Worm (Caenorhabditis elegans) whole organism, L4/young adult: Measurements from ENCODE around the gene F26D11.1.

ENCODE experiments used
- W03F9.2 ChIP-seq: fragments of 150-350 bp; optimal IDR thresholded peaks from 2 replicates; lab custom pipeline; 2014; ENCODE audit warnings: missing biosample characterization, missing genetic modification characterization
- dao-5 ChIP-seq: sonication (generic microtip); optimal IDR thresholded peaks from 2 replicates; lab custom pipeline; 2016; ENCODE audit warnings: missing genotype, missing genetic modification characterization, moderate library complexity, missing compliant biosample characterization

DNA sequence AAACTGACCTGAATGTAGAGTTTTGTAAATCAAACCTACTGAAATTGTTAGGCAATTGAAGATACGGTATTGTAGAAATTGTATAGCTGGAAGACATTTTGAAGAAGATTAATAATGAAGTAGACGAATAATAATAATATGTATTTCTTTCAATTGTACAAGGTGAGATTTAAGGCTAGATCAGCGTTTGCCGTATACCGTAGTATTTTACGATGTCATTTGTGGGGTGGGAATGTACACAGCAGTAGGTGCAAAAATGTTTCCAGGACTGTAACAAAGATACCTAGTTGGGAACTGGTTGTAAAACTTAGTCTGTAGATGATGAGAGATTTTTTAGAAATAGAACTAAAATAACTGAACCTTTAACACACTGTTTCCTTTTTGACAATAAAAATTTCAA, 13.2 kb downstream of the F26D11.1 start, which contains the start of gene ceh-76:
- no peak for TF ChIP-seq W03F9.2
- TF ChIP-seq dao-5 (tag; lab: Kevin White, UChicago), result no peak
